Worm (Caenorhabditis elegans) whole organism, L1 larva: ENCODE results near the gene mec-3.
A peak's percentile ranks its signal among the peaks of the same experiment; 100 is the strongest.

ENCODE experiments used
- C04F5.9 ChIP-seq: sonication (generic microtip); optimal IDR thresholded peaks from 2 replicates; lab custom pipeline; 2016; ENCODE audit warnings: missing genetic modification characterization, missing compliant biosample characterization
- F16B12.6 ChIP-seq: fragments of 150-350 bp; optimal IDR thresholded peaks from 2 replicates; lab custom pipeline; 2014; ENCODE audit warnings: missing biosample characterization, missing genetic modification characterization
- aha-1 ChIP-seq: fragments of 150-350 bp; optimal IDR thresholded peaks from 2 replicates; lab custom pipeline; 2014; ENCODE audit warnings: missing biosample characterization, missing genetic modification characterization
- aly-2 ChIP-seq: fragments of 150-350 bp; optimal IDR thresholded peaks from 2 replicates; lab custom pipeline; 2014; ENCODE audit warnings: missing biosample characterization, missing genetic modification characterization
- ceh-82 ChIP-seq, 3 experiments: fragments of 150-350 bp in 1 of 3; sonication (generic microtip) in 2 of 3; optimal IDR thresholded peaks; 2 replicates each; lab custom pipeline; 2014 to 2017; ENCODE audit warnings: missing biosample characterization in 3 of 3, missing genetic modification characterization in 3 of 3
- ceh-90 ChIP-seq: sonication (generic microtip); optimal IDR thresholded peaks from 2 replicates; lab custom pipeline; 2016; ENCODE audit warnings: missing genetic modification characterization, missing compliant biosample characterization
- ces-1 ChIP-seq: fragments of 150-350 bp; optimal IDR thresholded peaks from 2 replicates; lab custom pipeline; 2014; ENCODE audit warnings: missing biosample characterization, missing genetic modification reagents, missing genetic modification characterization
- egl-13 ChIP-seq: sonication (generic microtip); optimal IDR thresholded peaks from 2 replicates; lab custom pipeline; 2016; ENCODE audit warnings: missing genotype, missing genetic modification reagents, missing genetic modification characterization, missing compliant biosample characterization
- egl-27 ChIP-seq, 2 experiments: fragments of 150-350 bp in 1 of 2; sonication (generic microtip); optimal IDR thresholded peaks; 3 replicates each; lab custom pipeline; 2017 to 2018; ENCODE audit warnings: missing biosample characterization in 2 of 2, missing genetic modification characterization in 2 of 2, missing genetic modification reagents in 2 of 2
- elt-2 ChIP-seq: sonication (generic microtip); optimal IDR thresholded peaks from 2 replicates; lab custom pipeline; 2016; ENCODE audit warnings: missing genetic modification characterization, mild to moderate bottlenecking, inconsistent platforms, missing compliant biosample characterization, missing genetic modification reagents
- elt-3 ChIP-seq, 6 experiments: fragments of 150-350 bp in 1 of 6; sonication (generic microtip); optimal IDR thresholded peaks; 2 replicates each; lab custom pipeline; 2017 to 2018; ENCODE audit warnings: missing biosample characterization in 6 of 6, missing genetic modification characterization in 6 of 6, inconsistent platforms in 1 of 6
- ets-5 ChIP-seq: fragments of 200-800 bp; sonication (Bioruptor generic); IDR thresholded peaks from 2 replicates; pipeline ENCODE4 v1.3.6; 2022; ENCODE audit warnings: missing genetic modification characterization, missing compliant biosample characterization
- fkh-10 ChIP-seq: sonication (generic microtip); optimal IDR thresholded peaks from 2 replicates; lab custom pipeline; 2017; ENCODE audit warnings: missing biosample characterization, missing genetic modification reagents, missing genetic modification characterization
- grh-1 ChIP-seq: fragments of 200-800 bp; sonication (Bioruptor generic); IDR thresholded peaks from 2 replicates; pipeline ENCODE4 v1.3.6; 2022; ENCODE audit warnings: missing genetic modification reagents, missing genetic modification characterization, missing compliant biosample characterization
- hlh-17 ChIP-seq: fragments of 200-800 bp; sonication (Bioruptor generic); optimal IDR thresholded peaks from 2 replicates; lab custom pipeline; 2018; ENCODE audit warnings: missing genetic modification characterization, mild to moderate bottlenecking, missing compliant biosample characterization, moderate library complexity, borderline replicate concordance
- hpl-2 ChIP-seq: fragments of 150-350 bp; optimal IDR thresholded peaks from 2 replicates; lab custom pipeline; 2014; ENCODE audit warnings: missing biosample characterization, missing genetic modification reagents, missing genetic modification characterization
- irx-1 ChIP-seq: sonication (generic microtip); optimal IDR thresholded peaks from 2 replicates; lab custom pipeline; 2016; ENCODE audit warnings: missing genetic modification characterization, missing compliant biosample characterization
- isw-1 ChIP-seq: fragments of 200-800 bp; sonication (Bioruptor generic); IDR thresholded peaks from 2 replicates; pipeline ENCODE4 v1.3.6; 2022; ENCODE audit warnings: missing genetic modification characterization, missing compliant biosample characterization
- jun-1 ChIP-seq: fragments of 150-350 bp; optimal IDR thresholded peaks from 2 replicates; lab custom pipeline; 2014; ENCODE audit warnings: missing biosample characterization, missing genetic modification reagents, missing genetic modification characterization
- lin-35 ChIP-seq, 2 experiments: fragments of 150-350 bp; optimal IDR thresholded peaks; 2 replicates each; lab custom pipeline; 2014; ENCODE audit warnings: missing biosample characterization in 2 of 2, missing genetic modification characterization in 2 of 2, missing genetic modification reagents in 2 of 2
- lin-39 ChIP-seq: fragments of 150-350 bp; optimal IDR thresholded peaks from 2 replicates; lab custom pipeline; 2014; ENCODE audit warnings: missing biosample characterization, missing genetic modification reagents, missing genetic modification characterization
- lir-3 ChIP-seq: sonication (generic microtip); optimal IDR thresholded peaks from 2 replicates; lab custom pipeline; 2016; ENCODE audit warnings: mild to moderate bottlenecking, missing genetic modification characterization, moderate library complexity, missing compliant biosample characterization; ENCODE audit not compliant: poor library complexity
- lsy-2 ChIP-seq, 2 experiments: fragments of 150-350 bp; optimal IDR thresholded peaks; 2 replicates each; lab custom pipeline; 2014; ENCODE audit warnings: missing biosample characterization in 2 of 2, missing genetic modification characterization in 2 of 2
- mab-9 ChIP-seq: fragments of 200-800 bp; sonication (Bioruptor generic); IDR thresholded peaks from 2 replicates; pipeline ENCODE4 v1.3.6; 2022; ENCODE audit warnings: missing genetic modification reagents, missing genetic modification characterization, missing compliant biosample characterization
- mef-2 ChIP-seq: fragments of 150-350 bp; optimal IDR thresholded peaks from 2 replicates; lab custom pipeline; 2014; ENCODE audit warnings: missing biosample characterization, missing genetic modification characterization
- mep-1 ChIP-seq: fragments of 150-350 bp; optimal IDR thresholded peaks from 2 replicates; lab custom pipeline; 2014; ENCODE audit warnings: missing biosample characterization, missing genetic modification characterization
- nhr-12 ChIP-seq: sonication (generic microtip); optimal IDR thresholded peaks from 2 replicates; lab custom pipeline; 2017; ENCODE audit warnings: missing biosample characterization, missing genetic modification characterization
- nhr-19 ChIP-seq: fragments of 200-800 bp; sonication (Bioruptor generic); conservative IDR thresholded peaks from 2 replicates; pipeline ENCODE4 v1.3.6; 2022; ENCODE audit warnings: missing genetic modification characterization, missing compliant biosample characterization
- nhr-237 ChIP-seq: fragments of 150-350 bp; optimal IDR thresholded peaks from 2 replicates; lab custom pipeline; 2014; ENCODE audit warnings: missing biosample characterization, missing genetic modification characterization
- nhr-28 ChIP-seq: fragments of 150-350 bp; optimal IDR thresholded peaks from 2 replicates; lab custom pipeline; 2014; ENCODE audit warnings: missing biosample characterization, missing genetic modification characterization
- nhr-47 ChIP-seq: sonication (generic microtip); optimal IDR thresholded peaks from 2 replicates; lab custom pipeline; 2016; ENCODE audit warnings: mild to moderate bottlenecking, missing genetic modification characterization, moderate library complexity, missing compliant biosample characterization
- nhr-76 ChIP-seq: sonication (generic microtip); optimal IDR thresholded peaks from 2 replicates; lab custom pipeline; 2017; ENCODE audit warnings: missing biosample characterization, missing genetic modification characterization
- nhr-84 ChIP-seq: sonication (generic microtip); optimal IDR thresholded peaks from 2 replicates; lab custom pipeline; 2017; ENCODE audit warnings: missing biosample characterization, missing genetic modification characterization
- nhr-85 ChIP-seq: sonication (generic microtip); peaks from one replicate; lab custom pipeline; 2016; ENCODE audit warnings: missing genetic modification characterization, inconsistent platforms, missing compliant biosample characterization
- nhr-90 ChIP-seq: sonication (generic microtip); optimal IDR thresholded peaks from 2 replicates; lab custom pipeline; 2016; ENCODE audit warnings: mild to moderate bottlenecking, missing genetic modification characterization, missing compliant biosample characterization; ENCODE audit not compliant: poor library complexity
- pag-3 ChIP-seq: sonication (generic microtip); optimal IDR thresholded peaks from 2 replicates; lab custom pipeline; 2017; ENCODE audit warnings: missing genetic modification characterization, mild to moderate bottlenecking, missing compliant biosample characterization, antibody characterized with exemption, borderline replicate concordance; ENCODE audit not compliant: insufficient read depth
- pax-3 ChIP-seq: fragments of 200-800 bp; sonication (Bioruptor generic); optimal IDR thresholded peaks from 2 replicates; lab custom pipeline; 2018; ENCODE audit warnings: mild to moderate bottlenecking, missing genetic modification characterization, moderate library complexity, missing compliant biosample characterization
- pqm-1 ChIP-seq: sonication (generic microtip); optimal IDR thresholded peaks from 3 replicates; lab custom pipeline; 2017; ENCODE audit warnings: missing biosample characterization, missing genetic modification characterization
- rnt-1 ChIP-seq: sonication (generic microtip); optimal IDR thresholded peaks from 2 replicates; lab custom pipeline; 2016; ENCODE audit warnings: mild to moderate bottlenecking, missing genetic modification characterization, moderate library complexity, missing compliant biosample characterization
- skn-1 ChIP-seq: fragments of 150-350 bp; optimal IDR thresholded peaks from 2 replicates; lab custom pipeline; 2014; ENCODE audit warnings: missing biosample characterization, missing genetic modification characterization
- snpc-4 ChIP-seq: fragments of 150-350 bp; optimal IDR thresholded peaks from 2 replicates; lab custom pipeline; 2014; ENCODE audit warnings: missing biosample characterization, missing genetic modification characterization
- sox-4 ChIP-seq: sonication (generic microtip); optimal IDR thresholded peaks from 2 replicates; lab custom pipeline; 2016; ENCODE audit warnings: missing genetic modification characterization, missing compliant biosample characterization
- sup-37 ChIP-seq: fragments of 200-800 bp; sonication (Bioruptor generic); optimal IDR thresholded peaks from 2 replicates; lab custom pipeline; 2018; ENCODE audit warnings: mild to moderate bottlenecking, missing genetic modification characterization, missing compliant biosample characterization
- swsn-7 ChIP-seq: sonication (generic microtip); optimal IDR thresholded peaks from 2 replicates; lab custom pipeline; 2016; ENCODE audit warnings: missing genetic modification characterization, missing compliant biosample characterization
- tbx-2 ChIP-seq: sonication (generic microtip); optimal IDR thresholded peaks from 2 replicates; lab custom pipeline; 2016; ENCODE audit warnings: missing genetic modification characterization, missing compliant biosample characterization
- tlp-1 ChIP-seq: fragments of 150-350 bp; optimal IDR thresholded peaks from 2 replicates; lab custom pipeline; 2014; ENCODE audit warnings: missing biosample characterization, missing genetic modification characterization
- unc-130 ChIP-seq: fragments of 150-350 bp; optimal IDR thresholded peaks from 2 replicates; lab custom pipeline; 2017; ENCODE audit warnings: missing biosample characterization, missing genetic modification characterization, inconsistent platforms
- unc-30 ChIP-seq: sonication (generic microtip); optimal IDR thresholded peaks from 2 replicates; lab custom pipeline; 2017; ENCODE audit warnings: missing biosample characterization, missing genetic modification characterization
- vab-15 ChIP-seq: sonication (generic microtip); optimal IDR thresholded peaks from 2 replicates; lab custom pipeline; 2017; ENCODE audit warnings: missing genotype, mild to moderate bottlenecking, missing genetic modification characterization, missing compliant biosample characterization
- zag-1 ChIP-seq: fragments of 150-350 bp; optimal IDR thresholded peaks from 2 replicates; lab custom pipeline; 2014; ENCODE audit warnings: missing biosample characterization, missing genetic modification characterization
- ztf-11 ChIP-seq, 2 experiments: sonication (generic microtip); optimal IDR thresholded peaks; 2 replicates each; lab custom pipeline; 2016 to 2017; ENCODE audit warnings: missing genetic modification characterization in 2 of 2, missing biosample characterization in 1 of 2, missing compliant biosample characterization in 1 of 2

The mec-3 gene

ce11 chrIV:10482585-10482984 lies 20.9 kb upstream of the mec-3 start:
- TF ChIP-seq C04F5.9 (tag; lab: Kevin White, UChicago): no peak
- peak; percentile 48 for TF ChIP-seq pqm-1

- TF ChIP-seq C04F5.9 (tag; lab: Kevin White, UChicago): no peak
- TF ChIP-seq pax-3: peak; percentile 60
- TF ChIP-seq unc-30 (tag; lab: Kevin White, UChicago): no peak
- TF ChIP-seq sox-4 (tag; lab: Kevin White, UChicago): peak; percentile 23
- TF ChIP-seq jun-1 (tag; lab: Kevin White, UChicago): peak; percentile 70
- peak; percentile 73 for TF ChIP-seq swsn-7 (tag; lab: Kevin White, UChicago)
- peak; percentile 59 for TF ChIP-seq mef-2
- no peak for TF ChIP-seq tlp-1 (tag; lab: Kevin White, UChicago)
- TF ChIP-seq irx-1 (tag; lab: Kevin White, UChicago): no peak
- TF ChIP-seq snpc-4: peak; percentile 10
- TF ChIP-seq egl-27 (tag; optimal IDR thresholded peaks at IDR 0.05; lab: Kevin White, UChicago): no peak
- TF ChIP-seq ets-5 (GFP tag; lab: Robert Waterston, UW): no peak
- no peak for TF ChIP-seq aly-2 (tag; lab: Kevin White, UChicago)
- TF ChIP-seq ceh-82 (tag; optimal IDR thresholded peaks at IDR 0.05; lab: Kevin White, UChicago): peak; percentile 35 to 65 (median 52)
- no peak for TF ChIP-seq aha-1
- TF ChIP-seq nhr-28 (tag; lab: Kevin White, UChicago): no peak
- no peak for TF ChIP-seq nhr-12 (tag; lab: Kevin White, UChicago)
- peak; percentile 80 for TF ChIP-seq nhr-47 (tag; lab: Kevin White, UChicago)
- TF ChIP-seq pag-3: no peak
- peak in 1 of 2 experiments; percentile 18 for TF ChIP-seq ztf-11 (tag; optimal IDR thresholded peaks at IDR 0.05; lab: Kevin White, UChicago)
- no peak for TF ChIP-seq nhr-90 (tag; lab: Kevin White, UChicago)
- TF ChIP-seq nhr-85 (tag; lab: Kevin White, UChicago): no peak
- TF ChIP-seq lir-3 (tag; lab: Kevin White, UChicago): peak; percentile 42
- no peak for TF ChIP-seq mab-9 (GFP tag; lab: Robert Waterston, UW)
- no peak for TF ChIP-seq nhr-76 (tag; lab: Kevin White, UChicago)
- TF ChIP-seq nhr-84 (tag; lab: Kevin White, UChicago): no peak
- TF ChIP-seq lin-39: no peak
- TF ChIP-seq nhr-237: no peak
- no peak for TF ChIP-seq hlh-17 (GFP tag; lab: Kevin White, UChicago)
- TF ChIP-seq elt-3 (tag; optimal IDR thresholded peaks at IDR 0.05; lab: Kevin White, UChicago): no peak
- TF ChIP-seq pqm-1: no peak
- TF ChIP-seq lin-35 (GFP tag; optimal IDR thresholded peaks at IDR 0.05; lab: Kevin White, UChicago): peak in 1 of 2 experiments; percentile 53
- TF ChIP-seq nhr-19 (GFP tag; lab: Robert Waterston, UW): peak; percentile 15; the same call in 1 of the 2 replicates
- no peak for TF ChIP-seq ceh-90
- TF ChIP-seq isw-1 (GFP tag; lab: Robert Waterston, UW): peak; percentile 61
- TF ChIP-seq grh-1 (GFP tag; lab: Robert Waterston, UW): no peak
- no peak for TF ChIP-seq hpl-2 (GFP tag; lab: Kevin White, UChicago)
- TF ChIP-seq F16B12.6 (tag; lab: Kevin White, UChicago): no peak
- TF ChIP-seq elt-2 (tag; lab: Kevin White, UChicago): no peak
- TF ChIP-seq zag-1 (tag; lab: Kevin White, UChicago): peak; percentile 34
- TF ChIP-seq skn-1: peak; percentile 37
- peak; percentile 63 for TF ChIP-seq tbx-2 (tag; lab: Kevin White, UChicago)
- TF ChIP-seq ces-1 (GFP tag; lab: Kevin White, UChicago): no peak
- TF ChIP-seq vab-15 (tag; lab: Kevin White, UChicago): no peak
- no peak for TF ChIP-seq sup-37 (GFP tag; lab: Kevin White, UChicago)
- TF ChIP-seq rnt-1 (tag; lab: Kevin White, UChicago): peak; percentile 12
- TF ChIP-seq unc-130 (tag; lab: Kevin White, UChicago): no peak
- peak; percentile 82 for TF ChIP-seq fkh-10 (GFP tag; lab: Kevin White, UChicago)
- TF ChIP-seq mep-1 (tag; lab: Kevin White, UChicago): peak; percentile 45
- TF ChIP-seq egl-13 (tag; lab: Kevin White, UChicago): peak; percentile 81
- TF ChIP-seq lsy-2 (tag; optimal IDR thresholded peaks at IDR 0.05; lab: Kevin White, UChicago): peak; percentile 16 to 68
Observed at ce11 chrIV:10481695-10482094, 20.0 kb upstream of the mec-3 start, which contains the start of gene egl-21. Gene egl-21 (minus strand): TSS chrIV:10481844.
